Worm (Caenorhabditis elegans) whole organism, L1 larva: Measurements from ENCODE around the gene bicd-1.

Source experiments
- C04F5.9 ChIP-seq: sonication (generic microtip); optimal IDR thresholded peaks from 2 replicates; lab custom pipeline; 2016; ENCODE audit warnings: missing genetic modification characterization, missing compliant biosample characterization
- C16A3.4 ChIP-seq: fragments of 150-350 bp; optimal IDR thresholded peaks from 2 replicates; lab custom pipeline; 2014; ENCODE audit warnings: missing biosample characterization, missing genetic modification characterization
- Y116A8C.19 ChIP-seq: sonication (generic microtip); optimal IDR thresholded peaks from 2 replicates; lab custom pipeline; 2016; ENCODE audit warnings: missing compliant biosample characterization, missing genetic modification characterization, borderline replicate concordance
- aha-1 ChIP-seq: fragments of 150-350 bp; optimal IDR thresholded peaks from 2 replicates; lab custom pipeline; 2014; ENCODE audit warnings: missing biosample characterization, missing genetic modification characterization
- aly-2 ChIP-seq: fragments of 150-350 bp; optimal IDR thresholded peaks from 2 replicates; lab custom pipeline; 2014; ENCODE audit warnings: missing biosample characterization, missing genetic modification characterization
- ama-1 ChIP-seq: fragments of 150-350 bp; optimal IDR thresholded peaks from 2 replicates; lab custom pipeline; 2014
- ceh-63 ChIP-seq: fragments of 200-800 bp; sonication (Bioruptor generic); optimal IDR thresholded peaks from 2 replicates; lab custom pipeline; 2018; ENCODE audit warnings: mild to moderate bottlenecking, missing genetic modification characterization, missing compliant biosample characterization
- ceh-8 ChIP-seq: fragments of 200-800 bp; sonication (Bioruptor generic); optimal IDR thresholded peaks from 2 replicates; lab custom pipeline; 2018; ENCODE audit warnings: mild to moderate bottlenecking, missing genetic modification characterization, moderate library complexity, missing compliant biosample characterization
- ceh-90 ChIP-seq: sonication (generic microtip); optimal IDR thresholded peaks from 2 replicates; lab custom pipeline; 2016; ENCODE audit warnings: missing genetic modification characterization, missing compliant biosample characterization
- ces-1 ChIP-seq: fragments of 150-350 bp; optimal IDR thresholded peaks from 2 replicates; lab custom pipeline; 2014; ENCODE audit warnings: missing biosample characterization, missing genetic modification reagents, missing genetic modification characterization
- dpl-1 ChIP-seq, 3 experiments: fragments of 150-350 bp in 2 of 3; sonication (generic microtip) in 1 of 3; optimal IDR thresholded peaks; 2 replicates each; lab custom pipeline; 2014 to 2017; ENCODE audit warnings: missing biosample characterization in 3 of 3, missing genetic modification characterization in 3 of 3, missing genetic modification reagents in 3 of 3
- dsc-1 ChIP-seq: sonication (generic microtip); optimal IDR thresholded peaks from 2 replicates; lab custom pipeline; 2016; ENCODE audit warnings: mild to moderate bottlenecking, missing genetic modification characterization, missing compliant biosample characterization
- efl-1 ChIP-seq, 4 experiments: fragments of 150-350 bp; optimal IDR thresholded peaks in 3 of 4; peaks in 1 of 4; 1 replicate in 1 of 4; 2 replicates in 3 of 4; lab custom pipeline; 2014; ENCODE audit warnings: missing biosample characterization in 2 of 4, missing genetic modification characterization in 2 of 4, missing genetic modification reagents in 2 of 4
- egl-13 ChIP-seq: sonication (generic microtip); optimal IDR thresholded peaks from 2 replicates; lab custom pipeline; 2016; ENCODE audit warnings: missing genotype, missing genetic modification reagents, missing genetic modification characterization, missing compliant biosample characterization
- egl-27 ChIP-seq, 2 experiments: fragments of 150-350 bp in 1 of 2; sonication (generic microtip); optimal IDR thresholded peaks; 3 replicates each; lab custom pipeline; 2017 to 2018; ENCODE audit warnings: missing biosample characterization in 2 of 2, missing genetic modification characterization in 2 of 2, missing genetic modification reagents in 2 of 2
- elt-2 ChIP-seq: sonication (generic microtip); optimal IDR thresholded peaks from 2 replicates; lab custom pipeline; 2016; ENCODE audit warnings: missing genetic modification characterization, mild to moderate bottlenecking, inconsistent platforms, missing compliant biosample characterization, missing genetic modification reagents
- elt-3 ChIP-seq, 6 experiments: fragments of 150-350 bp in 1 of 6; sonication (generic microtip); optimal IDR thresholded peaks; 2 replicates each; lab custom pipeline; 2017 to 2018; ENCODE audit warnings: missing biosample characterization in 6 of 6, missing genetic modification characterization in 6 of 6, inconsistent platforms in 1 of 6
- fkh-10 ChIP-seq: sonication (generic microtip); optimal IDR thresholded peaks from 2 replicates; lab custom pipeline; 2017; ENCODE audit warnings: missing biosample characterization, missing genetic modification reagents, missing genetic modification characterization
- fkh-4 ChIP-seq: sonication (generic microtip); optimal IDR thresholded peaks from 2 replicates; lab custom pipeline; 2016; ENCODE audit warnings: missing compliant biosample characterization, missing genetic modification characterization, borderline replicate concordance
- fos-1 ChIP-seq: fragments of 150-350 bp; optimal IDR thresholded peaks from 2 replicates; lab custom pipeline; 2014; ENCODE audit warnings: missing biosample characterization, missing genetic modification characterization
- hlh-17 ChIP-seq: fragments of 200-800 bp; sonication (Bioruptor generic); optimal IDR thresholded peaks from 2 replicates; lab custom pipeline; 2018; ENCODE audit warnings: missing genetic modification characterization, mild to moderate bottlenecking, missing compliant biosample characterization, moderate library complexity, borderline replicate concordance
- hpl-2 ChIP-seq: fragments of 150-350 bp; optimal IDR thresholded peaks from 2 replicates; lab custom pipeline; 2014; ENCODE audit warnings: missing biosample characterization, missing genetic modification reagents, missing genetic modification characterization
- irx-1 ChIP-seq: sonication (generic microtip); optimal IDR thresholded peaks from 2 replicates; lab custom pipeline; 2016; ENCODE audit warnings: missing genetic modification characterization, missing compliant biosample characterization
- isw-1 ChIP-seq: fragments of 200-800 bp; sonication (Bioruptor generic); IDR thresholded peaks from 2 replicates; pipeline ENCODE4 v1.3.6; 2022; ENCODE audit warnings: missing genetic modification characterization, missing compliant biosample characterization
- jun-1 ChIP-seq: fragments of 150-350 bp; optimal IDR thresholded peaks from 2 replicates; lab custom pipeline; 2014; ENCODE audit warnings: missing biosample characterization, missing genetic modification reagents, missing genetic modification characterization
- lin-13 ChIP-seq: fragments of 150-350 bp; optimal IDR thresholded peaks from 2 replicates; lab custom pipeline; 2014; ENCODE audit warnings: missing biosample characterization, missing genetic modification reagents, missing genetic modification characterization
- lin-35 ChIP-seq, 2 experiments: fragments of 150-350 bp; optimal IDR thresholded peaks; 2 replicates each; lab custom pipeline; 2014; ENCODE audit warnings: missing biosample characterization in 2 of 2, missing genetic modification characterization in 2 of 2, missing genetic modification reagents in 2 of 2
- lir-3 ChIP-seq: sonication (generic microtip); optimal IDR thresholded peaks from 2 replicates; lab custom pipeline; 2016; ENCODE audit warnings: mild to moderate bottlenecking, missing genetic modification characterization, moderate library complexity, missing compliant biosample characterization; ENCODE audit not compliant: poor library complexity
- lsy-2 ChIP-seq, 2 experiments: fragments of 150-350 bp; optimal IDR thresholded peaks; 2 replicates each; lab custom pipeline; 2014; ENCODE audit warnings: missing biosample characterization in 2 of 2, missing genetic modification characterization in 2 of 2
- mdl-1 ChIP-seq, 2 experiments: fragments of 150-350 bp; optimal IDR thresholded peaks; 2 replicates each; lab custom pipeline; 2014 to 2017; ENCODE audit warnings: missing biosample characterization in 2 of 2, missing genetic modification characterization in 2 of 2, inconsistent platforms in 1 of 2
- mef-2 ChIP-seq: fragments of 150-350 bp; optimal IDR thresholded peaks from 2 replicates; lab custom pipeline; 2014; ENCODE audit warnings: missing biosample characterization, missing genetic modification characterization
- mep-1 ChIP-seq: fragments of 150-350 bp; optimal IDR thresholded peaks from 2 replicates; lab custom pipeline; 2014; ENCODE audit warnings: missing biosample characterization, missing genetic modification characterization
- nhr-12 ChIP-seq: sonication (generic microtip); optimal IDR thresholded peaks from 2 replicates; lab custom pipeline; 2017; ENCODE audit warnings: missing biosample characterization, missing genetic modification characterization
- nhr-19 ChIP-seq: fragments of 200-800 bp; sonication (Bioruptor generic); conservative IDR thresholded peaks from 2 replicates; pipeline ENCODE4 v1.3.6; 2022; ENCODE audit warnings: missing genetic modification characterization, missing compliant biosample characterization
- nhr-20 ChIP-seq: sonication (generic microtip); optimal IDR thresholded peaks from 2 replicates; lab custom pipeline; 2016; ENCODE audit warnings: mild to moderate bottlenecking, missing genetic modification characterization, missing compliant biosample characterization
- nhr-237 ChIP-seq: fragments of 150-350 bp; optimal IDR thresholded peaks from 2 replicates; lab custom pipeline; 2014; ENCODE audit warnings: missing biosample characterization, missing genetic modification characterization
- nhr-28 ChIP-seq: fragments of 150-350 bp; optimal IDR thresholded peaks from 2 replicates; lab custom pipeline; 2014; ENCODE audit warnings: missing biosample characterization, missing genetic modification characterization
- nhr-47 ChIP-seq: sonication (generic microtip); optimal IDR thresholded peaks from 2 replicates; lab custom pipeline; 2016; ENCODE audit warnings: mild to moderate bottlenecking, missing genetic modification characterization, moderate library complexity, missing compliant biosample characterization
- nhr-71 ChIP-seq: sonication (generic microtip); optimal IDR thresholded peaks from 2 replicates; lab custom pipeline; 2016; ENCODE audit warnings: mild to moderate bottlenecking, missing genetic modification characterization, moderate library complexity, missing compliant biosample characterization
- nhr-77 ChIP-seq: fragments of 150-350 bp; optimal IDR thresholded peaks from 2 replicates; lab custom pipeline; 2014; ENCODE audit warnings: missing biosample characterization, missing genetic modification characterization
- nhr-90 ChIP-seq: sonication (generic microtip); optimal IDR thresholded peaks from 2 replicates; lab custom pipeline; 2016; ENCODE audit warnings: mild to moderate bottlenecking, missing genetic modification characterization, missing compliant biosample characterization; ENCODE audit not compliant: poor library complexity
- rnt-1 ChIP-seq: sonication (generic microtip); optimal IDR thresholded peaks from 2 replicates; lab custom pipeline; 2016; ENCODE audit warnings: mild to moderate bottlenecking, missing genetic modification characterization, moderate library complexity, missing compliant biosample characterization
- snpc-4 ChIP-seq: fragments of 150-350 bp; optimal IDR thresholded peaks from 2 replicates; lab custom pipeline; 2014; ENCODE audit warnings: missing biosample characterization, missing genetic modification characterization
- snu-23 ChIP-seq: sonication (generic microtip); optimal IDR thresholded peaks from 2 replicates; lab custom pipeline; 2016; ENCODE audit warnings: missing genetic modification characterization, missing compliant biosample characterization
- sox-4 ChIP-seq: sonication (generic microtip); optimal IDR thresholded peaks from 2 replicates; lab custom pipeline; 2016; ENCODE audit warnings: missing genetic modification characterization, missing compliant biosample characterization
- swsn-7 ChIP-seq: sonication (generic microtip); optimal IDR thresholded peaks from 2 replicates; lab custom pipeline; 2016; ENCODE audit warnings: missing genetic modification characterization, missing compliant biosample characterization
- tbx-2 ChIP-seq: sonication (generic microtip); optimal IDR thresholded peaks from 2 replicates; lab custom pipeline; 2016; ENCODE audit warnings: missing genetic modification characterization, missing compliant biosample characterization
- tlp-1 ChIP-seq: fragments of 150-350 bp; optimal IDR thresholded peaks from 2 replicates; lab custom pipeline; 2014; ENCODE audit warnings: missing biosample characterization, missing genetic modification characterization
- unc-130 ChIP-seq: fragments of 150-350 bp; optimal IDR thresholded peaks from 2 replicates; lab custom pipeline; 2017; ENCODE audit warnings: missing biosample characterization, missing genetic modification characterization, inconsistent platforms
- unc-86 ChIP-seq: sonication (generic microtip); optimal IDR thresholded peaks from 2 replicates; lab custom pipeline; 2016; ENCODE audit warnings: missing genetic modification characterization, missing compliant biosample characterization
- unc-98 ChIP-seq: fragments of 200-800 bp; sonication (Bioruptor generic); IDR thresholded peaks from 2 replicates; pipeline ENCODE4 v1.3.6; 2022; ENCODE audit warnings: missing genetic modification characterization, missing compliant biosample characterization
- zip-4 ChIP-seq: fragments of 200-800 bp; sonication (Bioruptor generic); optimal IDR thresholded peaks from 2 replicates; lab custom pipeline; 2018; ENCODE audit warnings: mild to moderate bottlenecking, missing genetic modification characterization, moderate library complexity, missing compliant biosample characterization

bicd-1 gene

DNA sequence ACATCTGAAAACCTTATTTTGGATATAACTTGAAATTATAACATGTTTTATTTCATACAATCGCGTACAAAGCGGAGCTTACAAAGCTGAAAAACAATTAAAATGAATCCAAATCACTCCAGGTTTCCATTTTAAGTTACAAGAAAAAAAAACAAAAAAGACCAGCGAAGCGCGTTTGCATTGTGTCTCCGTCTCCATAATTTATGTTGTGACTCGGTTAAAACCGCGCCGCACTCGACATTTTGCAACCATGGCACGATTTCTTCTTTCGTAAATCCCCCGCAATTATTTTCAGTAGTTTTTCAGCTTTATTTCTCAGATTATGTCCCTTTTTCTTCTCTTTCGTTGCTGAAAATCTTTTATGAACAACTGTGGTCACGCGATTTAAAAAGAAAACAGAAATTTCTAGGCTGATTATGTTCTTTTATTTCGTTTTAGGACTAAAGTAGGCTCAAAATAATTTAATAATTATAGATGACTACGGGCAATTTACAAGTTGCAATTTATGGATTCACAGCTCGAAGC is 13.3 kb upstream of the bicd-1 start, which contains the start of the genes F38A5.2 and dnj-11:
F38A5.2 (minus strand) TSS at position 4 of the 525 bp plus-strand sequence.
dnj-11 (plus strand) TSS at position 475 of the 525 bp plus-strand sequence.
- peak; percentile 90 for TF ChIP-seq rnt-1
- TF ChIP-seq mef-2 = no peak
- peak; percentile 88 for TF ChIP-seq isw-1 (GFP tag; lab: Robert Waterston, UW)
- peak; percentile 28 for TF ChIP-seq C04F5.9
- peak; percentile 86 for TF ChIP-seq tbx-2 (tag; lab: Kevin White, UChicago)
- no peak for TF ChIP-seq Y116A8C.19 (tag; lab: Kevin White, UChicago)
- TF ChIP-seq tlp-1 (tag; lab: Kevin White, UChicago) = no peak
- TF ChIP-seq nhr-28 (tag; lab: Kevin White, UChicago) = no peak
- TF ChIP-seq nhr-12 (tag; lab: Kevin White, UChicago) = no peak
- peak; percentile 77 for TF ChIP-seq nhr-77 (tag; lab: Kevin White, UChicago)
- peak; percentile 75 for TF ChIP-seq irx-1 (tag; lab: Kevin White, UChicago)
- TF ChIP-seq ceh-8 (GFP tag; lab: Kevin White, UChicago) = no peak
- no peak for TF ChIP-seq ceh-63 (GFP tag; lab: Kevin White, UChicago)
- TF ChIP-seq elt-3 (tag; optimal IDR thresholded peaks at IDR 0.05; lab: Kevin White, UChicago) = peak in 2 of 6 experiments; percentile 64 to 89
- TF ChIP-seq nhr-47 (tag; lab: Kevin White, UChicago) = peak; percentile 88
- no peak for TF ChIP-seq ces-1 (GFP tag; lab: Kevin White, UChicago)
- peak; percentile 67 for TF ChIP-seq snpc-4
- peak; percentile 58 for TF ChIP-seq zip-4 (GFP tag; lab: Kevin White, UChicago)
- TF ChIP-seq lin-35 (GFP tag; optimal IDR thresholded peaks at IDR 0.05; lab: Kevin White, UChicago) = peak; percentile 86 to 91
- TF ChIP-seq nhr-90 (tag; lab: Kevin White, UChicago) = peak; percentile 84
- peak; percentile 87 for TF ChIP-seq nhr-20 (tag; lab: Kevin White, UChicago)
- peak; percentile 69 for TF ChIP-seq jun-1 (tag; lab: Kevin White, UChicago)
- TF ChIP-seq dpl-1 (GFP tag; optimal IDR thresholded peaks at IDR 0.05; lab: Kevin White, UChicago) = peak; percentile 79 to 86 (median 83)
- peak; percentile 13 for TF ChIP-seq aha-1 (tag; lab: Kevin White, UChicago)
- TF ChIP-seq dsc-1 (tag; lab: Kevin White, UChicago) = peak; percentile 75
- TF ChIP-seq egl-27 (tag; optimal IDR thresholded peaks at IDR 0.05; lab: Kevin White, UChicago) = no peak
- TF ChIP-seq nhr-237 (tag; lab: Kevin White, UChicago) = peak; percentile 52
- peak; percentile 66 for TF ChIP-seq lir-3
- TF ChIP-seq fkh-4 = no peak
- peak; percentile 90 for TF ChIP-seq nhr-71 (tag; lab: Kevin White, UChicago)
- no peak for TF ChIP-seq ama-1 (lab: Kevin White, UChicago)
- peak; percentile 87 to 93 for TF ChIP-seq lsy-2 (tag; optimal IDR thresholded peaks at IDR 0.05; lab: Kevin White, UChicago)
- peak; percentile 62 for TF ChIP-seq hpl-2 (GFP tag; lab: Kevin White, UChicago)
- peak; percentile 82 for TF ChIP-seq nhr-19 (GFP tag; lab: Robert Waterston, UW)
- TF ChIP-seq lin-13 (GFP tag; lab: Kevin White, UChicago) = peak; percentile 70
- no peak for TF ChIP-seq hlh-17 (GFP tag; lab: Kevin White, UChicago)
- TF ChIP-seq egl-13 (tag; lab: Kevin White, UChicago) = peak; percentile 56
- peak; percentile 91 for TF ChIP-seq snu-23 (GFP tag; lab: Kevin White, UChicago)
- peak; percentile 80 for TF ChIP-seq unc-86
- peak; percentile 62 for TF ChIP-seq fos-1 (tag; lab: Kevin White, UChicago)
- peak; percentile 42 for TF ChIP-seq sox-4
- TF ChIP-seq aly-2 = peak; percentile 85
- peak in 1 of 2 experiments; percentile 76 for TF ChIP-seq mdl-1 (tag; optimal IDR thresholded peaks at IDR 0.05; lab: Kevin White, UChicago)
- no peak for TF ChIP-seq ceh-90 (tag; lab: Kevin White, UChicago)
- peak; percentile 37 for TF ChIP-seq elt-2
- no peak for TF ChIP-seq unc-98 (GFP tag; lab: Robert Waterston, UW)
- peak; percentile 88 for TF ChIP-seq mep-1 (tag; lab: Kevin White, UChicago)
- peak; percentile 65 for TF ChIP-seq fkh-10 (GFP tag; lab: Kevin White, UChicago)
- TF ChIP-seq efl-1 (optimal IDR thresholded peaks at IDR 0.05; lab: Kevin White, UChicago) = peak; percentile 88 to 90
- peak; percentile 83 to 98 for TF ChIP-seq efl-1 (GFP tag; optimal IDR thresholded peaks at IDR 0.05 in 1 of 2; lab: Kevin White, UChicago)
- TF ChIP-seq swsn-7 (tag; lab: Kevin White, UChicago) = peak; percentile 85
- peak; percentile 90 for TF ChIP-seq unc-130 (tag; lab: Kevin White, UChicago)
- TF ChIP-seq C16A3.4 = peak; percentile 86
